Worm (Caenorhabditis elegans): ENCODE measurements around the gene clec-20.

clec-20 gene

ce11 chrII:1601507-1601906, 6.5 kb upstream of the clec-20 start, which contains the start of gene bath-47:
bath-47 (plus strand) TSS chrII:1601811.
- TF ChIP-seq zag-1 (tag; optimal IDR thresholded peaks at IDR 0.05) (no peak), ceh-28 (tag; optimal IDR thresholded peaks at IDR 0.05) (no peak), F26F4.8 (GFP tag; conservative IDR thresholded peaks at IDR 0.05) (no peak), lin-29 (GFP tag; IDR thresholded peaks at IDR 0.05) (no peak), lin-38 (GFP tag; IDR thresholded peaks at IDR 0.05) (no peak)

DNA sequence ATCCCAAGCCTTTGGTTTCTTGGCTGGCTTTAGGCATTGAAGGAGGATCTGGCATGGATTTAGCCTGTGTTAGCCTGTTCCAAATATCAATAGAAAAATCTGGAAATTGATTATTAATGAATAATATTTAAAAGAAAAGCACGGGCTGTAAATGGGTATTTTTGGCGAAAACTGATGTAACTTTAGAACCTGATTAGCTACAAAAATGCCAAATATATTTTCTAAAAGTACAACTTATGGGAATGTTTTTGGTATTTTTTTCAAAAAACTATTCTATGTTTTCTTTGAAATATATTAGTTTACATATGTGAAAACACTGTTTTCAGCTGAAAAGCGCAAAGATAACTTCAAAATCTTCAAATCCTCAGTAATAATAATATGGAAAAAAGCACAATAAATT, 5.6 kb upstream of the clec-20 start, which contains the start of gene bath-26:
TSS of gene bath-26 (minus strand) at position 101 of the 400 bp plus-strand sequence.
- peak in 1 of 2 experiments; percentile 30 for TF ChIP-seq unc-62 (GFP tag; optimal IDR thresholded peaks at IDR 0.05 in 1 of 2)
- no peak for TF ChIP-seq unc-62 (tag; optimal IDR thresholded peaks at IDR 0.05)
- no peak for TF ChIP-seq dve-1 (tag; optimal IDR thresholded peaks at IDR 0.05; ENCODE audit: insufficient read depth)

- TF ChIP-seq mdt-29 (GFP tag; IDR thresholded peaks at IDR 0.05) (no peak), sdz-12 (GFP tag; optimal IDR thresholded peaks at IDR 0.05) (no peak), tag-97 (GFP tag; IDR thresholded peaks at IDR 0.05) (no peak), ceh-44 (GFP tag; IDR thresholded peaks at IDR 0.05) (no peak), snpc-4 (tag; optimal IDR thresholded peaks at IDR 0.05) (no peak), Y5F2A.4 (GFP tag; optimal IDR thresholded peaks at IDR 0.05) (no peak), saeg-2 (GFP tag; IDR thresholded peaks at IDR 0.05) (no peak), pha-4 (GFP tag; IDR thresholded peaks at IDR 0.05) (no peak), pha-4 (tag; optimal IDR thresholded peaks at IDR 0.05) (no peak), zag-1 (tag; optimal IDR thresholded peaks at IDR 0.05) (no peak), dmd-8 (GFP tag; IDR thresholded peaks at IDR 0.05) (no peak), mxl-3 (GFP tag; optimal IDR thresholded peaks at IDR 0.05) (no peak), ces-1 (GFP tag; optimal IDR thresholded peaks at IDR 0.05) (no peak), zfp-2 (tag; optimal IDR thresholded peaks at IDR 0.05) (no peak), daf-12 (tag; optimal IDR thresholded peaks at IDR 0.05) (no peak), daf-16 (GFP tag; optimal IDR thresholded peaks at IDR 0.05) (no peak), daf-16 (tag; optimal IDR thresholded peaks at IDR 0.05) (peak; percentile 68), nhr-28 (tag; optimal IDR thresholded peaks at IDR 0.05) (peak; percentile 57), pqm-1 (tag; optimal IDR thresholded peaks at IDR 0.05) (peak; percentile 90), arid-1 (GFP tag; conservative IDR thresholded peaks at IDR 0.05) (0 out of 2 replicates have a peak, but pooled peaks have one; percentile 8), unc-39 (tag; optimal IDR thresholded peaks at IDR 0.05) (no peak), aly-2 (tag; optimal IDR thresholded peaks at IDR 0.05) (no peak), Y105C5A.15 (GFP tag; IDR thresholded peaks at IDR 0.05) (0 out of 2 replicates have a peak, but pooled peaks have one; percentile 35), unc-62 (GFP tag; optimal IDR thresholded peaks at IDR 0.05 in 1 of 2) (no peak), unc-62 (tag; optimal IDR thresholded peaks at IDR 0.05) (no peak), lin-38 (GFP tag; IDR thresholded peaks at IDR 0.05) (no peak), egl-43 (GFP tag; IDR thresholded peaks at IDR 0.05) (peak; percentile 56; the same call in 1 of the 2 replicates), F26F4.8 (GFP tag; conservative IDR thresholded peaks at IDR 0.05) (no peak), dve-1 (tag; optimal IDR thresholded peaks at IDR 0.05; ENCODE audit: insufficient read depth) (no peak), madf-9 (GFP tag; conservative IDR thresholded peaks at IDR 0.05) (0 out of 2 replicates have a peak, but pooled peaks have one; percentile 13), hlh-11 (tag; optimal IDR thresholded peaks at IDR 0.05) (peak; percentile 48), ceh-28 (tag; optimal IDR thresholded peaks at IDR 0.05) (no peak), ceh-82 (tag; optimal IDR thresholded peaks at IDR 0.05) (no peak), lim-7 (GFP tag; IDR thresholded peaks at IDR 0.05) (peak; percentile 75), mep-1 (tag; optimal IDR thresholded peaks at IDR 0.05) (no peak), dmd-6 (GFP tag; IDR thresholded peaks at IDR 0.05) (peak; percentile 34; the same call in 1 of the 2 replicates), lin-15B (tag; optimal IDR thresholded peaks at IDR 0.05) (no peak), mxl-2 (GFP tag; conservative IDR thresholded peaks at IDR 0.05) (no peak), lir-3 (tag; optimal IDR thresholded peaks at IDR 0.05) (no peak), duxl-1 (tag; optimal IDR thresholded peaks at IDR 0.05; ENCODE audit: poor library complexity) (no peak), lin-39 (tag; optimal IDR thresholded peaks at IDR 0.05) (no peak), hlh-30 (tag; optimal IDR thresholded peaks at IDR 0.05; ENCODE audit: insufficient read depth) (no peak), Y48G9A.11 (GFP tag; IDR thresholded peaks at IDR 0.05) (no peak)
Observed at ce11 chrII:1597101-1598088, 2.4 kb upstream of the clec-20 start, which contains the start of gene bath-46. bath-46 (plus strand) TSS chrII:1597906.

Data from whole organism, L4 larva.